Fruit fly (Drosophila melanogaster) whole organism, wandering third instar larva: ENCODE data around the gene CG31638.

Experiments
- Abd-B ChIP-seq: fragments of >200 bp; optimal IDR thresholded peaks from 2 replicates; lab custom pipeline; 2017; ENCODE audit warnings: missing biosample characterization, missing genetic modification characterization
- CG32264 ChIP-seq: fragments of 200-800 bp; sonication (Bioruptor generic); optimal IDR thresholded peaks from 2 replicates; lab custom pipeline; 2016; ENCODE audit warnings: missing biosample characterization, missing genetic modification characterization
- CG9705 ChIP-seq: fragments of 200-800 bp; sonication (Bioruptor generic); optimal IDR thresholded peaks from 2 replicates; lab custom pipeline; 2018; ENCODE audit warnings: missing biosample characterization, mild to moderate bottlenecking, missing genetic modification characterization
- CrebA ChIP-seq: fragments of 200-800 bp; sonication (Bioruptor generic); optimal IDR thresholded peaks from 2 replicates; lab custom pipeline; 2016; ENCODE audit warnings: missing biosample characterization, mild to moderate bottlenecking, missing genetic modification characterization, borderline replicate concordance
- Dfd ChIP-seq: fragments of >200 bp; optimal IDR thresholded peaks from 2 replicates; lab custom pipeline; 2017; ENCODE audit warnings: missing biosample characterization, missing genetic modification characterization
- Dif ChIP-seq: fragments of 200-275, 200-300 bp; sonication (Bioruptor generic); optimal IDR thresholded peaks from 2 replicates; lab custom pipeline; 2018; ENCODE audit warnings: missing biosample characterization, missing genetic modification characterization; ENCODE audit not compliant: partially characterized antibody
- GATAd ChIP-seq: sonication (Bioruptor generic); optimal IDR thresholded peaks from 2 replicates; lab custom pipeline; 2016; ENCODE audit warnings: missing biosample characterization, missing genetic modification characterization
- HLH106 ChIP-seq: fragments of 200-800 bp; optimal IDR thresholded peaks from 3 replicates; lab custom pipeline; 2019; ENCODE audit warnings: missing biosample characterization, mild to moderate bottlenecking, missing genetic modification characterization, moderate library complexity
- Hnf4 ChIP-seq: fragments of 200-800 bp; sonication (Bioruptor generic); optimal IDR thresholded peaks from 2 replicates; lab custom pipeline; 2016; ENCODE audit warnings: missing biosample characterization, mild to moderate bottlenecking, missing genetic modification characterization
- Hr78 ChIP-seq: fragments of >200 bp; optimal IDR thresholded peaks from 2 replicates; lab custom pipeline; 2017; ENCODE audit warnings: missing biosample characterization, missing genetic modification characterization
- Hr83 ChIP-seq: fragments of 200-300 bp; sonication (Bioruptor generic); optimal IDR thresholded peaks from 2 replicates; lab custom pipeline; 2016; ENCODE audit warnings: missing biosample characterization, mild to moderate bottlenecking, missing genetic modification characterization, moderate library complexity; ENCODE audit not compliant: poor library complexity, severe bottlenecking
- Jra ChIP-seq: sonication (Bioruptor generic); optimal IDR thresholded peaks from 2 replicates; lab custom pipeline; 2016; ENCODE audit warnings: missing biosample characterization, missing genetic modification characterization
- Mio ChIP-seq: sonication (Bioruptor generic); optimal IDR thresholded peaks from 2 replicates; lab custom pipeline; 2016; ENCODE audit warnings: missing biosample characterization, missing genetic modification characterization
- Myc ChIP-seq: fragments of >200 bp; optimal IDR thresholded peaks from 2 replicates; lab custom pipeline; 2017
- N ChIP-seq: fragments of >200 bp; optimal IDR thresholded peaks from 2 replicates; lab custom pipeline; 2018; ENCODE audit warnings: missing biosample characterization, missing external identifiers, missing genetic modification characterization
- OdsH ChIP-seq: fragments of 200-800 bp; sonication (Bioruptor generic); optimal IDR thresholded peaks from 2 replicates; lab custom pipeline; 2016; ENCODE audit warnings: missing biosample characterization, mild to moderate bottlenecking, missing genetic modification characterization
- Rel ChIP-seq, 2 experiments: fragments of 200-800 bp; sonication (Bioruptor generic) in 1 of 2; optimal IDR thresholded peaks; 2 replicates in 1 of 2; 3 replicates in 1 of 2; lab custom pipeline; 2016 to 2019; ENCODE audit warnings: mild to moderate bottlenecking in 2 of 2, missing biosample characterization in 2 of 2, missing genetic modification characterization in 2 of 2, moderate library complexity in 1 of 2
- Sp1 ChIP-seq: fragments of 200-800 bp; sonication (Bioruptor generic); optimal IDR thresholded peaks from 3 replicates; lab custom pipeline; 2019; ENCODE audit warnings: missing biosample characterization, mild to moderate bottlenecking, missing genetic modification characterization, moderate library complexity
- Vsx2 ChIP-seq: fragments of 200-300, 225-300 bp; sonication (Bioruptor generic); optimal IDR thresholded peaks from 2 replicates; lab custom pipeline; 2018; ENCODE audit warnings: missing biosample characterization, missing genetic modification characterization; ENCODE audit not compliant: partially characterized antibody
- br ChIP-seq: fragments of 200-800 bp; sonication (Bioruptor generic); optimal IDR thresholded peaks from 2 replicates; lab custom pipeline; 2016; ENCODE audit warnings: missing biosample characterization, missing genetic modification characterization
- brk ChIP-seq: fragments of 200-800 bp; sonication (Bioruptor generic); optimal IDR thresholded peaks from 2 replicates; lab custom pipeline; 2016; ENCODE audit warnings: missing biosample characterization, mild to moderate bottlenecking, missing genetic modification characterization
- dl ChIP-seq, 2 experiments: fragments of 175-275, 200-275 bp in 1 of 2; fragments of 200-275 bp in 1 of 2; sonication (Bioruptor generic); optimal IDR thresholded peaks; lab custom pipeline; 2018; ENCODE audit warnings: mild to moderate bottlenecking in 2 of 2, missing biosample characterization in 2 of 2, missing genetic modification characterization in 2 of 2, moderate library complexity in 2 of 2; ENCODE audit not compliant: partially characterized antibody in 2 of 2, insufficient read depth in 1 of 2
- dmrt93B ChIP-seq: fragments of 200-800 bp; sonication (Bioruptor generic); optimal IDR thresholded peaks from 2 replicates; lab custom pipeline; 2018; ENCODE audit warnings: missing biosample characterization, mild to moderate bottlenecking, missing genetic modification characterization
- dsf ChIP-seq: sonication (Bioruptor generic); optimal IDR thresholded peaks from 2 replicates; lab custom pipeline; 2016; ENCODE audit warnings: missing biosample characterization, missing genetic modification characterization, borderline replicate concordance
- ey ChIP-seq: fragments of 200-800 bp; sonication (Bioruptor generic); optimal IDR thresholded peaks from 2 replicates; lab custom pipeline; 2016; ENCODE audit warnings: missing biosample characterization, missing genetic modification characterization
- foxo ChIP-seq, 2 experiments: fragments of 200-800 bp; sonication (Bioruptor generic); optimal IDR thresholded peaks; 2 replicates in 1 of 2; 3 replicates in 1 of 2; lab custom pipeline; 2016 to 2017; ENCODE audit warnings: missing biosample characterization in 2 of 2, missing genetic modification characterization in 2 of 2
- fru ChIP-seq: fragments of 200-800 bp; sonication (Bioruptor generic); optimal IDR thresholded peaks from 3 replicates; lab custom pipeline; 2016; ENCODE audit warnings: missing biosample characterization, mild to moderate bottlenecking, missing genetic modification characterization
- h ChIP-seq: fragments of 200-800 bp; sonication (Bioruptor generic); optimal IDR thresholded peaks from 3 replicates; lab custom pipeline; 2016; ENCODE audit warnings: missing biosample characterization, mild to moderate bottlenecking, missing genetic modification characterization
- jim ChIP-seq: fragments of 175-275, 200-325 bp; sonication (Bioruptor generic); optimal IDR thresholded peaks from 2 replicates; lab custom pipeline; 2016; ENCODE audit warnings: missing biosample characterization, mild to moderate bottlenecking, missing genetic modification characterization
- lola ChIP-seq: fragments of >200 bp; optimal IDR thresholded peaks from 2 replicates; lab custom pipeline; 2017; ENCODE audit warnings: missing biosample characterization, missing genetic modification characterization
- pan ChIP-seq: fragments of >200 bp; optimal IDR thresholded peaks from 2 replicates; lab custom pipeline; 2017
- psq ChIP-seq: fragments of 200-800 bp; sonication (Bioruptor generic); optimal IDR thresholded peaks from 3 replicates; lab custom pipeline; 2017; ENCODE audit warnings: missing biosample characterization, mild to moderate bottlenecking, missing genetic modification characterization, moderate library complexity
- rgr ChIP-seq: fragments of 200-800 bp; sonication (Bioruptor generic); optimal IDR thresholded peaks from 3 replicates; lab custom pipeline; 2016; ENCODE audit warnings: missing biosample characterization, mild to moderate bottlenecking, missing genetic modification characterization
- sage ChIP-seq: fragments of 200-800 bp; sonication (Bioruptor generic); optimal IDR thresholded peaks from 2 replicates; lab custom pipeline; 2016; ENCODE audit warnings: missing biosample characterization, mild to moderate bottlenecking, missing genetic modification characterization
- sv ChIP-seq: fragments of 200-800 bp; sonication (Bioruptor generic); optimal IDR thresholded peaks from 3 replicates; lab custom pipeline; 2016; ENCODE audit warnings: missing biosample characterization, missing genetic modification characterization
- tai ChIP-seq: sonication (Bioruptor generic); optimal IDR thresholded peaks from 2 replicates; lab custom pipeline; 2016; ENCODE audit warnings: missing biosample characterization, missing genetic modification characterization
- usp ChIP-seq: fragments of >200 bp; optimal IDR thresholded peaks from 2 replicates; lab custom pipeline; 2017; ENCODE audit warnings: missing biosample characterization, missing genetic modification characterization
- woc ChIP-seq: sonication (Bioruptor generic); optimal IDR thresholded peaks from 2 replicates; lab custom pipeline; 2016; ENCODE audit warnings: missing biosample characterization, mild to moderate bottlenecking, missing genetic modification characterization

The CG31638 gene

dm6 chr2L:6457583-6457982 is 33.3 kb upstream of the CG31638 start:
- TF ChIP-seq Rel (GFP tag; optimal IDR thresholded peaks at IDR 0.05; lab: Kevin White, UChicago) (no peak), Rel (tag; optimal IDR thresholded peaks at IDR 0.05; lab: Kevin White, UChicago) (peak; percentile 5), pan (lab: Kevin White, UChicago) (no peak)

DNA sequence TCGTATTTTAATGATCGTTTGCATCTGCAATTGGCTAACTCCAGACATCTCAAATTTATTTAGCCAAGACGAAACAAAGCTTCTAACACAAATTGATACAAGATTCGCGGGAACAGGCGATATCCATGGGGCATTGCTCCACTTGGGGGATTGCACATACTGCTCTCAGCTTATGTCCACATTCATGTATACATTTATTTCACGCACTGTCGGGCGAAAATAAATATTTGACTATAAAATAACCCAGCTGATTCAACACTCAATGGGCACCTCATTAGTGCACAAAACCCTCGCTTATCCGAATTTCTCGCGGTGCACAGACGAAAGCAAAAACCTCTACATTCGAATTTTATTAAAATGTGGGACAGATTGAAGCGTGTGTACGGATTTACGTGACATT is 29.4 kb upstream of the CG31638 start:
- TF ChIP-seq woc (GFP tag; lab: Kevin White, UChicago) (peak; percentile 17), Hr83 (GFP tag; lab: Kevin White, UChicago) (peak; percentile 97), Dfd (no peak), br (GFP tag; lab: Kevin White, UChicago) (peak; percentile 71), fru (GFP tag; lab: Kevin White, UChicago) (peak; percentile 65), usp (GFP tag; lab: Kevin White, UChicago) (no peak), psq (GFP tag; lab: Kevin White, UChicago) (peak; percentile 20), GATAd (GFP tag; lab: Kevin White, UChicago) (no peak), CG9705 (peak; percentile 17), dl (GFP tag; optimal IDR thresholded peaks at IDR 0.05; lab: Kevin White, UChicago; ENCODE audit: insufficient read depth in 1 of 2, partially characterized antibody in 2 of 2) (no peak), Hr78 (GFP tag; lab: Kevin White, UChicago) (no peak), N (GFP tag; lab: Kevin White, UChicago) (no peak), lola (GFP tag; lab: Kevin White, UChicago) (no peak), Rel (GFP tag; optimal IDR thresholded peaks at IDR 0.05; lab: Kevin White, UChicago) (no peak), Rel (tag; optimal IDR thresholded peaks at IDR 0.05; lab: Kevin White, UChicago) (peak; percentile 22), foxo (GFP tag; optimal IDR thresholded peaks at IDR 0.05; lab: Kevin White, UChicago) (peak in 1 of 2 experiments; percentile 67), jim (GFP tag; lab: Kevin White, UChicago) (no peak), Sp1 (GFP tag; lab: Kevin White, UChicago) (peak; percentile 62), Vsx2 (GFP tag; lab: Kevin White, UChicago) (no peak), Hnf4 (peak; percentile 61), Myc (lab: Kevin White, UChicago) (no peak), h (GFP tag; lab: Kevin White, UChicago) (peak; percentile 88), Jra (GFP tag; lab: Kevin White, UChicago) (no peak), CG32264 (GFP tag; lab: Kevin White, UChicago) (peak; percentile 52), Dif (GFP tag; lab: Kevin White, UChicago) (no peak), brk (no peak), OdsH (GFP tag; lab: Kevin White, UChicago) (peak; percentile 69), Abd-B (GFP tag; lab: Kevin White, UChicago) (no peak), ey (GFP tag; lab: Kevin White, UChicago) (no peak), Mio (GFP tag; lab: Kevin White, UChicago) (no peak), sv (GFP tag; lab: Kevin White, UChicago) (no peak), dmrt93B (GFP tag; lab: Kevin White, UChicago) (peak; percentile 12), sage (no peak), rgr (peak; percentile 87), CrebA (no peak), pan (lab: Kevin White, UChicago) (no peak), tai (GFP tag; lab: Kevin White, UChicago) (no peak), HLH106 (tag; lab: Kevin White, UChicago) (peak; percentile 42), dsf (GFP tag; lab: Kevin White, UChicago) (no peak)
- TF ChIP-seq, all 38 proteins: peak for 16

- no peak for TF ChIP-seq dl (GFP tag; optimal IDR thresholded peaks at IDR 0.05; lab: Kevin White, UChicago; ENCODE audit: insufficient read depth in 1 of 2, partially characterized antibody in 2 of 2)
- TF ChIP-seq sage = no peak
- no peak for TF ChIP-seq Mio (GFP tag; lab: Kevin White, UChicago)
- no peak for TF ChIP-seq tai (GFP tag; lab: Kevin White, UChicago)
- no peak for TF ChIP-seq sv (GFP tag; lab: Kevin White, UChicago)
- TF ChIP-seq lola (GFP tag; lab: Kevin White, UChicago) = no peak
- no peak for TF ChIP-seq Jra (GFP tag; lab: Kevin White, UChicago)
- no peak for TF ChIP-seq CG32264 (GFP tag; lab: Kevin White, UChicago)
- TF ChIP-seq jim (GFP tag; lab: Kevin White, UChicago) = no peak
- TF ChIP-seq ey (GFP tag; lab: Kevin White, UChicago) = no peak
- TF ChIP-seq N (GFP tag; lab: Kevin White, UChicago) = no peak
- no peak for TF ChIP-seq h (GFP tag; lab: Kevin White, UChicago)
These were observed 28.6 kb upstream of the CG31638 start for dm6 chr2L:6462259-6462658.
